Fruit fly (Drosophila melanogaster) whole organism, prepupa: ENCODE results near the gene AdoR.

Source experiments
- CG6276 ChIP-seq: fragments of 200-800 bp; sonication (Bioruptor generic); optimal IDR thresholded peaks from 2 replicates; lab custom pipeline; 2017; ENCODE audit warnings: missing biosample characterization, mild to moderate bottlenecking, missing genetic modification characterization
- Met ChIP-seq: fragments of 200-800 bp; sonication (Bioruptor generic); optimal IDR thresholded peaks from 3 replicates; lab custom pipeline; 2016; ENCODE audit warnings: missing biosample characterization, missing genetic modification characterization
- OdsH ChIP-seq: fragments of 200-800 bp; sonication (Bioruptor generic); optimal IDR thresholded peaks from 3 replicates; lab custom pipeline; 2016; ENCODE audit warnings: missing biosample characterization, missing genetic modification characterization
- svp ChIP-seq: fragments of 200-800 bp; sonication (Bioruptor generic); peaks from one replicate; lab custom pipeline; 2016; ENCODE audit warnings: missing biosample characterization, missing genetic modification characterization

dm6 chr3R:30174160-30175002 is 25.0 kb upstream of the AdoR start, which contains the start of gene Mlc2:
- TF ChIP-seq svp (GFP tag; lab: Kevin White, UChicago) (no peak), CG6276 (GFP tag; lab: Kevin White, UChicago) (no peak), Met (GFP tag; lab: Kevin White, UChicago) (no peak), OdsH (GFP tag; lab: Kevin White, UChicago) (no peak)
